Worm (Caenorhabditis elegans) whole organism, L4 larva: ENCODE data around the gene ZK643.5.

ENCODE experiments used
- ZK546.5 ChIP-seq, 2 experiments: sonication (generic microtip); optimal IDR thresholded peaks; 2 replicates each; lab custom pipeline; 2017; ENCODE audit warnings: missing biosample characterization in 2 of 2, missing genetic modification characterization in 2 of 2
- ama-1 ChIP-seq: fragments of 150-350 bp; optimal IDR thresholded peaks from 2 replicates; lab custom pipeline; 2014; ENCODE audit warnings: inconsistent platforms, mixed read lengths
- ceh-82 ChIP-seq: sonication (generic microtip); optimal IDR thresholded peaks from 2 replicates; lab custom pipeline; 2017; ENCODE audit warnings: missing biosample characterization, missing genetic modification characterization
- lin-29 ChIP-seq: fragments of 200-800 bp; sonication (Bioruptor generic); IDR thresholded peaks from 2 replicates; pipeline ENCODE4 v1.3.6; 2022; ENCODE audit warnings: missing genetic modification reagents, missing genetic modification characterization, missing compliant biosample characterization
- lir-3 ChIP-seq: sonication (generic microtip); optimal IDR thresholded peaks from 2 replicates; lab custom pipeline; 2016; ENCODE audit warnings: mild to moderate bottlenecking, missing genetic modification characterization, missing compliant biosample characterization
- lsy-2 ChIP-seq, 2 experiments: fragments of 150-350 bp in 1 of 2; sonication (generic microtip) in 1 of 2; optimal IDR thresholded peaks; 2 replicates each; lab custom pipeline; 2014 to 2017; ENCODE audit warnings: missing biosample characterization in 2 of 2, missing genetic modification characterization in 2 of 2
- nhr-28 ChIP-seq: fragments of 150-350 bp; optimal IDR thresholded peaks from 2 replicates; lab custom pipeline; 2014; ENCODE audit warnings: missing biosample characterization, missing genetic modification characterization
- unc-62 ChIP-seq, 3 experiments: fragments of 150-350 bp in 1 of 3; sonication (generic microtip); optimal IDR thresholded peaks in 2 of 3; peaks in 1 of 3; 1 replicate in 1 of 3; 2 replicates in 2 of 3; lab custom pipeline; 2014 to 2017; ENCODE audit warnings: missing biosample characterization in 3 of 3, missing genetic modification characterization in 3 of 3, missing genetic modification reagents in 3 of 3, missing genotype in 1 of 3
- zfp-2 ChIP-seq: sonication (generic microtip); optimal IDR thresholded peaks from 2 replicates; lab custom pipeline; 2016; ENCODE audit warnings: mild to moderate bottlenecking, missing genetic modification characterization, missing compliant biosample characterization

DNA sequence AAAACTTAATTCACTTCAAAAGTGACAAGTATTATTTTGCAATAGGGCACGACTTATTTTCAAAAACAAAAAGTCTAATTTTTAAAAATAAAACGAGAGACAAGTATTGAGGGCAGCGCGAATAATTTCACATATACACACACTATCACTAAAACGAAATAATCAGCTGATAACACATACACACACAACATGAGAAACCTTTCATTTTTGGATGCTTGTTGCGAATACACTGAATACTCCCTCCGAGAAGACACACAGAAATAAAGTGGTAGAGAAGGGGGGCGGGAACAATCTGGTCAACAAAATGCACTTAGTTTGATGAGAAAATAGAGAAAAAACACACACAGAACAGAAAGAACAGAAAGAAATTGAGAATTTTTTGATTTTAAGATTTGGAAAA is 28.4 kb upstream of the ZK643.5 start:
- TF ChIP-seq lsy-2 (tag; optimal IDR thresholded peaks at IDR 0.05; lab: Kevin White, UChicago) (no peak), ama-1 (lab: Kevin White, UChicago) (no peak), lir-3 (no peak), zfp-2 (tag; lab: Kevin White, UChicago) (no peak), lin-29 (GFP tag; lab: Robert Waterston, UW) (no peak), ceh-82 (tag; lab: Kevin White, UChicago) (no peak), ZK546.5 (tag; optimal IDR thresholded peaks at IDR 0.05; lab: Kevin White, UChicago) (no peak), nhr-28 (tag; lab: Kevin White, UChicago) (peak; percentile 48), unc-62 (GFP tag; optimal IDR thresholded peaks at IDR 0.05 in 1 of 2; lab: Kevin White, UChicago) (no peak), unc-62 (tag; optimal IDR thresholded peaks at IDR 0.05; lab: Kevin White, UChicago) (no peak)
